Worm (Caenorhabditis elegans): ENCODE data around the gene nhr-223.

- TF ChIP-seq T26A5.8 (tag; optimal IDR thresholded peaks at IDR 0.05), result no peak
- no peak for TF ChIP-seq Y79H2A.3 (GFP tag; conservative IDR thresholded peaks at IDR 0.05)
- no peak for TF ChIP-seq nhr-90 (tag; optimal IDR thresholded peaks at IDR 0.05)
- TF ChIP-seq atf-7 (tag; optimal IDR thresholded peaks at IDR 0.05), result no peak
- TF ChIP-seq efl-1 (GFP tag; optimal IDR thresholded peaks at IDR 0.05), result no peak
- no peak for TF ChIP-seq snpc-3.4 (tag; optimal IDR thresholded peaks at IDR 0.05)
- no peak for TF ChIP-seq F23B12.7 (tag; optimal IDR thresholded peaks at IDR 0.05; ENCODE audit: insufficient read depth)
- TF ChIP-seq tbx-9 (tag; optimal IDR thresholded peaks at IDR 0.05; ENCODE audit: borderline replicate concordance), result no peak
- TF ChIP-seq lag-1 (GFP tag; IDR thresholded peaks at IDR 0.05), result no peak
- TF ChIP-seq attf-5 (GFP tag; optimal IDR thresholded peaks at IDR 0.05), result no peak
- TF ChIP-seq Y53G8AR.9 (GFP tag; conservative IDR thresholded peaks at IDR 0.05), result no peak
These were observed 33.7 kb downstream of the nhr-223 start, which contains the start of gene srbc-55 for ce11 chrV:15829907-15830306.
